Worm (Caenorhabditis elegans) whole organism, late embryonic: ENCODE data around the gene ZK673.11.

ENCODE experiments used
- ama-1 ChIP-seq: fragments of 150-350 bp; optimal IDR thresholded peaks from 2 replicates; lab custom pipeline; 2014
- dve-1 ChIP-seq: sonication (generic microtip); optimal IDR thresholded peaks from 2 replicates; lab custom pipeline; 2017; ENCODE audit warnings: antibody characterized with exemption, mild to moderate bottlenecking, missing genetic modification characterization, missing compliant biosample characterization
- eyg-1 ChIP-seq: sonication (generic microtip); optimal IDR thresholded peaks from 2 replicates; lab custom pipeline; 2016; ENCODE audit warnings: missing genotype, missing genetic modification characterization, missing compliant biosample characterization
- mec-3 ChIP-seq: sonication (generic microtip); optimal IDR thresholded peaks from 2 replicates; lab custom pipeline; 2016; ENCODE audit warnings: borderline replicate concordance, missing genetic modification characterization, missing compliant biosample characterization
- nfya-1 ChIP-seq: sonication (generic microtip); optimal IDR thresholded peaks from 2 replicates; lab custom pipeline; 2017; ENCODE audit warnings: missing genetic modification characterization, mild to moderate bottlenecking, missing compliant biosample characterization, antibody characterized with exemption, moderate library complexity
- nhr-11 ChIP-seq: fragments of 150-350 bp; optimal IDR thresholded peaks from 2 replicates; lab custom pipeline; 2014; ENCODE audit warnings: missing biosample characterization, missing genetic modification characterization
- nhr-232 ChIP-seq: sonication (generic microtip); optimal IDR thresholded peaks from 2 replicates; lab custom pipeline; 2016; ENCODE audit warnings: missing genetic modification characterization, missing compliant biosample characterization
- pha-2 ChIP-seq: sonication (generic microtip); optimal IDR thresholded peaks from 2 replicates; lab custom pipeline; 2017; ENCODE audit warnings: mild to moderate bottlenecking, missing genetic modification characterization, missing compliant biosample characterization
- rnt-1 ChIP-seq: sonication (generic microtip); optimal IDR thresholded peaks from 2 replicates; lab custom pipeline; 2016; ENCODE audit warnings: missing genetic modification characterization, missing compliant biosample characterization

DNA sequence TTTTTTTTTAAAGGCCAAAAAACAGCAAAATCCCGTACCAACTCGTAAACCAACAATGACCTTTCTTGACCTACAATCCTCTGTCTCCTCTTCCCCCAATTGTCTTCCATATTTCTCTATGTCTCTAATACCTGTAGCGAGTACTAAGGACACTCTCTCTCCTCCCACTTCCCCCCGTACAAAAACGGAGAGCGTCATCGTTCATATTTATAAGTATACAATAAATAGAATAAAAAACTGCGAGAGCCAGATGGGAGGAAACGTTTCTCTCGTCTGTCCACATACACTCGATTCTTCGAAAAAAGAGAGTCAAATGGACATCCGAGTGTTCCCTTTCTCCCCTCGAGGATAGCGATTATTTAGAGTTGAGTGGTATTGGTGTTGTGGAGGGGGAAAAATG lies 47.6 kb downstream of the ZK673.11 start:
- no peak for TF ChIP-seq eyg-1 (tag; lab: Kevin White, UChicago)
- no peak for TF ChIP-seq rnt-1
- TF ChIP-seq pha-2 (tag; lab: Kevin White, UChicago): no peak
- TF ChIP-seq mec-3 (tag; lab: Kevin White, UChicago): no peak
- no peak for TF ChIP-seq nhr-11 (tag; lab: Kevin White, UChicago)
- TF ChIP-seq nhr-232: no peak
- TF ChIP-seq dve-1: no peak
- no peak for TF ChIP-seq ama-1
- no peak for TF ChIP-seq nfya-1
